Worm (Caenorhabditis elegans) whole organism, late embryonic: ENCODE data around the gene srw-26.
"Not testable (repeated sequence)": the region's sequence is repeated elsewhere in the genome, so short reads cannot be mapped to it uniquely, and the experiment has no call there.

Source experiments
- C08G9.2 ChIP-seq: sonication (generic microtip); optimal IDR thresholded peaks from 2 replicates; lab custom pipeline; 2016; ENCODE audit warnings: mild to moderate bottlenecking, missing genetic modification characterization, moderate library complexity, missing compliant biosample characterization
- C38D4.7 ChIP-seq: fragments of 200-800 bp; sonication (Bioruptor generic); optimal IDR thresholded peaks from 2 replicates; lab custom pipeline; 2018; ENCODE audit warnings: mild to moderate bottlenecking, missing genetic modification characterization, moderate library complexity, missing compliant biosample characterization
- F13H6.1 ChIP-seq: sonication (generic microtip); optimal IDR thresholded peaks from 2 replicates; lab custom pipeline; 2016; ENCODE audit warnings: missing genetic modification characterization, missing compliant biosample characterization
- K02D7.2 ChIP-seq: sonication (generic microtip); optimal IDR thresholded peaks from 2 replicates; lab custom pipeline; 2017; ENCODE audit warnings: mild to moderate bottlenecking, missing genetic modification characterization, missing compliant biosample characterization
- K09A11.1 ChIP-seq: sonication (generic microtip); optimal IDR thresholded peaks from 2 replicates; lab custom pipeline; 2017; ENCODE audit warnings: antibody characterized with exemption, mild to moderate bottlenecking, missing genetic modification characterization, missing compliant biosample characterization; ENCODE audit not compliant: insufficient read depth
- Y22D7AL.16 ChIP-seq: sonication (generic microtip); optimal IDR thresholded peaks from 2 replicates; lab custom pipeline; 2016; ENCODE audit warnings: missing genetic modification characterization, missing compliant biosample characterization
- ceh-14 ChIP-seq: sonication (generic microtip); optimal IDR thresholded peaks from 2 replicates; lab custom pipeline; 2016; ENCODE audit warnings: missing genotype, missing genetic modification characterization, missing compliant biosample characterization
- ceh-2 ChIP-seq: sonication (generic microtip); optimal IDR thresholded peaks from 2 replicates; lab custom pipeline; 2016; ENCODE audit warnings: missing genotype, missing genetic modification characterization, missing compliant biosample characterization
- ceh-31 ChIP-seq: sonication (generic microtip); optimal IDR thresholded peaks from 2 replicates; lab custom pipeline; 2016; ENCODE audit warnings: missing genetic modification characterization, missing compliant biosample characterization
- ceh-34 ChIP-seq: sonication (generic microtip); optimal IDR thresholded peaks from 2 replicates; lab custom pipeline; 2016; ENCODE audit warnings: mild to moderate bottlenecking, missing genetic modification characterization, missing compliant biosample characterization
- ceh-45 ChIP-seq: fragments of 200-800 bp; sonication (Bioruptor generic); IDR thresholded peaks from 2 replicates; pipeline ENCODE4 v1.3.6; 2022; ENCODE audit warnings: missing genetic modification reagents, missing genetic modification characterization, missing compliant biosample characterization
- ceh-6 ChIP-seq: fragments of 200-800 bp; sonication (Bioruptor generic); optimal IDR thresholded peaks from 2 replicates; lab custom pipeline; 2018; ENCODE audit warnings: mild to moderate bottlenecking, missing genetic modification characterization, missing compliant biosample characterization
- dve-1 ChIP-seq: sonication (generic microtip); optimal IDR thresholded peaks from 2 replicates; lab custom pipeline; 2017; ENCODE audit warnings: antibody characterized with exemption, mild to moderate bottlenecking, missing genetic modification characterization, missing compliant biosample characterization
- elt-2 ChIP-seq: sonication (generic microtip); optimal IDR thresholded peaks from 2 replicates; lab custom pipeline; 2016; ENCODE audit warnings: missing genetic modification reagents, missing genetic modification characterization, missing compliant biosample characterization
- eyg-1 ChIP-seq: sonication (generic microtip); optimal IDR thresholded peaks from 2 replicates; lab custom pipeline; 2016; ENCODE audit warnings: missing genotype, missing genetic modification characterization, missing compliant biosample characterization
- fax-1 ChIP-seq: sonication (generic microtip); optimal IDR thresholded peaks from 2 replicates; lab custom pipeline; 2016; ENCODE audit warnings: missing genotype, missing genetic modification characterization, missing compliant biosample characterization
- fkh-6 ChIP-seq: sonication (generic microtip); optimal IDR thresholded peaks from 2 replicates; lab custom pipeline; 2016; ENCODE audit warnings: missing genetic modification characterization, missing compliant biosample characterization
- hlh-15 ChIP-seq: sonication (generic microtip); optimal IDR thresholded peaks from 2 replicates; lab custom pipeline; 2016; ENCODE audit warnings: missing genetic modification characterization, missing compliant biosample characterization
- hlh-30 ChIP-seq: sonication (generic microtip); optimal IDR thresholded peaks from 2 replicates; lab custom pipeline; 2017; ENCODE audit warnings: antibody characterized with exemption, missing genetic modification characterization, missing compliant biosample characterization; ENCODE audit not compliant: insufficient read depth
- hlh-6 ChIP-seq: sonication (generic microtip); optimal IDR thresholded peaks from 2 replicates; lab custom pipeline; 2016; ENCODE audit warnings: missing genotype, missing genetic modification characterization, missing compliant biosample characterization
- hlh-8 ChIP-seq: sonication (generic microtip); optimal IDR thresholded peaks from 2 replicates; lab custom pipeline; 2016; ENCODE audit warnings: missing genotype, missing genetic modification characterization, missing compliant biosample characterization
- lim-6 ChIP-seq: sonication (generic microtip); optimal IDR thresholded peaks from 2 replicates; lab custom pipeline; 2016; ENCODE audit warnings: missing genetic modification characterization, missing compliant biosample characterization
- lin-11 ChIP-seq: fragments of 200-800 bp; sonication (Bioruptor generic); optimal IDR thresholded peaks from 2 replicates; lab custom pipeline; 2018; ENCODE audit warnings: mild to moderate bottlenecking, missing genetic modification characterization, missing compliant biosample characterization
- madf-2 ChIP-seq: sonication (generic microtip); optimal IDR thresholded peaks from 2 replicates; lab custom pipeline; 2017; ENCODE audit warnings: missing genetic modification characterization, missing compliant biosample characterization
- mec-3 ChIP-seq: sonication (generic microtip); optimal IDR thresholded peaks from 2 replicates; lab custom pipeline; 2016; ENCODE audit warnings: borderline replicate concordance, missing genetic modification characterization, missing compliant biosample characterization
- nfya-1 ChIP-seq: sonication (generic microtip); optimal IDR thresholded peaks from 2 replicates; lab custom pipeline; 2017; ENCODE audit warnings: missing genetic modification characterization, mild to moderate bottlenecking, missing compliant biosample characterization, antibody characterized with exemption, moderate library complexity
- nhr-232 ChIP-seq: sonication (generic microtip); optimal IDR thresholded peaks from 2 replicates; lab custom pipeline; 2016; ENCODE audit warnings: missing genetic modification characterization, missing compliant biosample characterization
- npax-4 ChIP-seq: sonication (generic microtip); optimal IDR thresholded peaks from 2 replicates; lab custom pipeline; 2016; ENCODE audit warnings: missing genetic modification characterization, missing compliant biosample characterization
- pat-9 ChIP-seq: fragments of 200-800 bp; sonication (Bioruptor generic); optimal IDR thresholded peaks from 2 replicates; lab custom pipeline; 2018; ENCODE audit warnings: mild to moderate bottlenecking, missing genetic modification characterization, moderate library complexity, missing compliant biosample characterization
- pros-1 ChIP-seq: fragments of 150-350 bp; optimal IDR thresholded peaks from 2 replicates; lab custom pipeline; 2014; ENCODE audit warnings: missing biosample characterization, missing genetic modification reagents, missing genetic modification characterization
- ref-2 ChIP-seq: sonication (generic microtip); optimal IDR thresholded peaks from 2 replicates; lab custom pipeline; 2016; ENCODE audit warnings: missing genetic modification characterization, missing compliant biosample characterization
- sox-2 ChIP-seq: fragments of 200-800 bp; sonication (Bioruptor generic); IDR thresholded peaks from 2 replicates; pipeline ENCODE4 v1.3.6; 2022; ENCODE audit warnings: missing genetic modification reagents, missing genetic modification characterization, missing compliant biosample characterization
- sox-4 ChIP-seq: sonication (generic microtip); optimal IDR thresholded peaks from 2 replicates; lab custom pipeline; 2017; ENCODE audit warnings: mild to moderate bottlenecking, missing genetic modification characterization, inconsistent platforms, missing compliant biosample characterization
- tbx-2 ChIP-seq: sonication (generic microtip); optimal IDR thresholded peaks from 2 replicates; lab custom pipeline; 2016; ENCODE audit warnings: missing genetic modification characterization, missing compliant biosample characterization
- tbx-7 ChIP-seq: sonication (generic microtip); optimal IDR thresholded peaks from 2 replicates; lab custom pipeline; 2016; ENCODE audit warnings: missing genotype, missing genetic modification characterization, missing compliant biosample characterization
- ttx-3 ChIP-seq: sonication (generic microtip); optimal IDR thresholded peaks from 2 replicates; lab custom pipeline; 2016; ENCODE audit warnings: missing genetic modification reagents, missing genetic modification characterization, missing compliant biosample characterization
- unc-42 ChIP-seq: sonication (generic microtip); optimal IDR thresholded peaks from 2 replicates; lab custom pipeline; 2016; ENCODE audit warnings: missing genotype, missing genetic modification characterization, missing compliant biosample characterization
- unc-55 ChIP-seq: sonication (generic microtip); optimal IDR thresholded peaks from 2 replicates; lab custom pipeline; 2017; ENCODE audit warnings: missing biosample characterization, missing genetic modification reagents, missing genetic modification characterization
- unc-86 ChIP-seq: sonication (generic microtip); optimal IDR thresholded peaks from 2 replicates; lab custom pipeline; 2016; ENCODE audit warnings: missing genetic modification characterization, missing compliant biosample characterization

srw-26 gene

DNA sequence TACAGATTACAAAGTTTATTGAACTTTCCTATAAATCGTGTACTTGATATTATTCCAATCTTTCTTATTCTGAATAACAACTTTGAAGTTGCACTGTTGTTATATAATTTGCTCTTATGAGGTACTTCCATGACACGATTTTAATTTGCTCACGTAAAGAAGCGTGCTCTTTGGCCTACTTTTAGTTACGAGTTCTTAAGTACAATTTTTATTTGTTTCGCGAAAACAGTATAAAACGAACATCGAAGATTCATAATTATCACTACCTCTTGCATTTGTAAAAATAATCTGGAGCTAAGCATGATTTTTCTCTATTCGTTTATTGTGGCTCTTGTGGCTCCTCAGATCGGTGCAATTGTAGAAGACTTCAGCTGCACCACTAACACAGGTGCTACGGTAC is 18.6 kb downstream of the srw-26 start, which contains the start of gene F35E8.7:
Gene F35E8.7, plus strand, starts transcription at position 301 of the 400 bp plus-strand sequence.
- TF ChIP-seq unc-86 (tag; lab: Kevin White, UChicago) (no peak), K02D7.2 (tag; lab: Kevin White, UChicago) (no peak), C08G9.2 (tag; lab: Kevin White, UChicago) (no peak), C38D4.7 (no peak), fkh-6 (tag; lab: Kevin White, UChicago) (no peak), unc-42 (no peak), K09A11.1 (tag; lab: Kevin White, UChicago) (no peak), hlh-30 (no peak), elt-2 (tag; lab: Kevin White, UChicago) (no peak), unc-55 (no peak), eyg-1 (tag; lab: Kevin White, UChicago) (no peak), ceh-31 (no peak), lin-11 (tag; lab: Kevin White, UChicago) (no peak), nfya-1 (tag; lab: Kevin White, UChicago) (no peak), tbx-7 (tag; lab: Kevin White, UChicago) (no peak)
- TF ChIP-seq, all 69 proteins: peak for 0

- TF ChIP-seq fkh-6 (tag; lab: Kevin White, UChicago) (no peak), npax-4 (no peak), ttx-3 (tag; lab: Kevin White, UChicago) (no peak), lin-11 (tag; lab: Kevin White, UChicago) (no peak), ceh-2 (no peak), F13H6.1 (tag; lab: Kevin White, UChicago) (no peak), sox-4 (tag; lab: Kevin White, UChicago) (no peak), unc-86 (tag; lab: Kevin White, UChicago) (no peak)
Measured at ce11 chrV:15912677-15913076, 19.6 kb downstream of the srw-26 start.

DNA sequence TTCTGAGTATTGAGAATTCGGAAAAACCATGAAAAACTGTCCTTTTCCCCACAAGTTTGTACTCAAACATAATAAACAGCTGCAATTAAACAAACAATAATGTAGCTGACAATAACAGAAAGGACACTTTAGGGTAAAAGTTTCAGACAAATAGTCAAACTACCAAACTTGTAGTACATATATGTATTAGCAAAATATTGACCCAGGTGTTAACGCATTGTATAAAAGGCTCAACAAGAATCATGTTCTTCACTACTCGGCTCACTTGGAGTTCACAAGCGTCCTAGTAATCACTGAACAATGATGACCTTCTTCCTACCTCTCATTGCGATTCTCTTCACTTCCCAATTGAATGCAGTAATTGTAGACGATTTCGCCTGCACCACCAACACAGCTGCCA is 20.4 kb downstream of the srw-26 start, which contains the start of gene F35E8.6:
Gene F35E8.6, plus strand, starts transcription at position 301 of the 400 bp plus-strand sequence.
- TF ChIP-seq K02D7.2 (tag; lab: Kevin White, UChicago): no peak
- TF ChIP-seq F13H6.1 (tag; lab: Kevin White, UChicago): no peak
- TF ChIP-seq, all 69 proteins: peak for 0

DNA sequence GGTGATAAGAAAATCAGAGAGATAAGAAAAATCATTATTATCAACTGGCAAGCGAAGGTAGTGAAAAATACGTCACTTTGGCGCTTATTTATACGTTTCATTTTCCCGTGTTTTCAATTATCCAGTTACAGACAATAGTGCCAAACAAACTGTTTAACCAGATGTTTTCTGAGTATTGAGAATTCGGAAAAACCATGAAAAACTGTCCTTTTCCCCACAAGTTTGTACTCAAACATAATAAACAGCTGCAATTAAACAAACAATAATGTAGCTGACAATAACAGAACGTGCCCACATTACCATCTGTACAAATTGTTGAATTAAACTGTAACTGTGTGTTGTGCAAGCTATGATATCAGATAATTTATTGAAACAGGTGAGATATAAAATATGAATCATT is 26.8 kb downstream of the srw-26 start, which contains the start of the genes F35E8.1 and F35E8.2:
Gene F35E8.1, minus strand, starts transcription at position 101 of the 400 bp plus-strand sequence.
Gene F35E8.2, plus strand, starts transcription at position 132 of the 400 bp plus-strand sequence.
- TF ChIP-seq mec-3, ceh-14, lin-11 (tag; lab: Kevin White, UChicago): not testable (repeated sequence)

- TF ChIP-seq Y22D7AL.16: no peak
- TF ChIP-seq pat-9: no peak
- no peak for TF ChIP-seq ceh-34 (tag; lab: Kevin White, UChicago)
- TF ChIP-seq dve-1: no peak
- TF ChIP-seq ceh-6 (GFP tag; lab: Kevin White, UChicago): no peak
- no peak for TF ChIP-seq ceh-45 (GFP tag; lab: Robert Waterston, UW)
Measured at ce11 chrV:15900564-15900963, 31.7 kb downstream of the srw-26 start.

DNA sequence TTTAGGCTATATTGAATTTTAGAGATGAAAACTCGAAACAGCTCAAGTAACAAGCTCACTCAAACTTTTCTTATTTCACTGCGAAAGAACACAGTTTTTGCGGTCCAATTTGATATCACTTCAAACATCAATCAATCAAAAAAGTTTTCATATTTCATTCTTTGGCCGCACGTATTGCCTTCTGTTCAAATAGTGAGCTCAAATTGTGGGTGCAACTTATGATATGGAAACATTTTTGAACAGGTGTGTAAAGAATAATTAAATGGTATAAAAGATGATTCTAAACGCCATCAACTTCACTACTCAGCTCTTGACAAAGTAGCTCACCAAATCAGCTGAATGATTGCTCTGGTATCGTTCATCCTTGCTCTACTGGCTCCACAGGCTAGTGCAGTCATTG is 32.6 kb downstream of the srw-26 start, which contains the start of gene T06C12.14:
Gene T06C12.14, plus strand, starts transcription at position 301 of the 400 bp plus-strand sequence.
- TF ChIP-seq ceh-14 (tag; lab: Kevin White, UChicago) (no peak), ceh-6 (GFP tag; lab: Kevin White, UChicago) (no peak), ref-2 (tag; lab: Kevin White, UChicago) (no peak), tbx-2 (no peak), hlh-6 (no peak), pat-9 (no peak), C38D4.7 (no peak), madf-2 (tag; lab: Kevin White, UChicago) (no peak), tbx-7 (tag; lab: Kevin White, UChicago) (no peak), hlh-30 (no peak), fax-1 (tag; lab: Kevin White, UChicago) (no peak), nhr-232 (no peak), sox-4 (tag; lab: Kevin White, UChicago) (no peak), sox-2 (GFP tag; lab: Robert Waterston, UW) (no peak), lim-6 (no peak), ttx-3 (tag; lab: Kevin White, UChicago) (no peak), hlh-8 (tag; lab: Kevin White, UChicago) (no peak), ceh-45 (GFP tag; lab: Robert Waterston, UW) (no peak), hlh-15 (tag; lab: Kevin White, UChicago) (no peak), pros-1 (tag; lab: Kevin White, UChicago) (no peak)
